Fruit fly (Drosophila melanogaster) whole organism, adult: ENCODE data around the gene Polr2A.

Experiments used
- CG11617 ChIP-seq: fragments of 200-800 bp; sonication (Bioruptor generic); optimal IDR thresholded peaks from 2 replicates; lab custom pipeline; 2017; ENCODE audit warnings: mild to moderate bottlenecking, missing biosample characterization, missing genetic modification reagents, missing genetic modification characterization
- CG12768 ChIP-seq: fragments of 200-800 bp; sonication (Bioruptor generic); optimal IDR thresholded peaks from 2 replicates; lab custom pipeline; 2017; ENCODE audit warnings: missing biosample characterization, missing genetic modification characterization, mild to moderate bottlenecking, moderate library complexity, missing genetic modification reagents
- CG14711 ChIP-seq: fragments of 200-800 bp; sonication (Bioruptor generic); optimal IDR thresholded peaks from 2 replicates; lab custom pipeline; 2018; ENCODE audit warnings: missing biosample characterization, mild to moderate bottlenecking, missing genetic modification characterization, moderate library complexity
- CG1620 ChIP-seq: fragments of 200-800 bp; sonication (Bioruptor generic); optimal IDR thresholded peaks from 2 replicates; lab custom pipeline; 2016; ENCODE audit warnings: missing biosample characterization, missing genetic modification characterization
- CG33017 ChIP-seq: fragments of 200-800 bp; sonication (Bioruptor generic); optimal IDR thresholded peaks from 2 replicates; lab custom pipeline; 2018; ENCODE audit warnings: missing biosample characterization, mild to moderate bottlenecking, missing genetic modification characterization, moderate library complexity
- CG5204 ChIP-seq: fragments of 200-800 bp; sonication (Bioruptor generic); optimal IDR thresholded peaks from 2 replicates; lab custom pipeline; 2016; ENCODE audit warnings: missing biosample characterization, missing genetic modification characterization
- CG7045 ChIP-seq: fragments of 200-800 bp; sonication (Bioruptor generic); optimal IDR thresholded peaks from 2 replicates; lab custom pipeline; 2017; ENCODE audit warnings: missing biosample characterization, mild to moderate bottlenecking, missing genetic modification characterization
- CG7101 ChIP-seq: fragments of 200-800 bp; sonication (Bioruptor generic); optimal IDR thresholded peaks from 2 replicates; lab custom pipeline; 2018; ENCODE audit warnings: missing biosample characterization, mild to moderate bottlenecking, missing genetic modification characterization, moderate library complexity
- Clk ChIP-seq: fragments of 200-800 bp; sonication (Bioruptor generic); optimal IDR thresholded peaks from 2 replicates; lab custom pipeline; 2017; ENCODE audit warnings: missing biosample characterization, missing genetic modification characterization
- Crg-1 ChIP-seq: fragments of 200-800 bp; sonication (Bioruptor generic); optimal IDR thresholded peaks from 2 replicates; lab custom pipeline; 2016; ENCODE audit warnings: missing biosample characterization, missing genetic modification characterization
- Hr96 ChIP-seq: fragments of 200-800 bp; sonication (Bioruptor generic); optimal IDR thresholded peaks from 2 replicates; lab custom pipeline; 2016; ENCODE audit warnings: missing biosample characterization, missing genetic modification characterization
- Mnt ChIP-seq: fragments of 200-800 bp; sonication (Bioruptor generic); optimal IDR thresholded peaks from 2 replicates; lab custom pipeline; 2016; ENCODE audit warnings: missing biosample characterization, mild to moderate bottlenecking, missing genetic modification characterization
- bab1 ChIP-seq: fragments of 200-800 bp; sonication (Bioruptor generic); optimal IDR thresholded peaks from 3 replicates; lab custom pipeline; 2019; ENCODE audit warnings: missing biosample characterization, mild to moderate bottlenecking, missing genetic modification characterization, moderate library complexity
- cic ChIP-seq: fragments of 200-800 bp; sonication (Bioruptor generic); optimal IDR thresholded peaks from 2 replicates; lab custom pipeline; 2017; ENCODE audit warnings: missing biosample characterization, mild to moderate bottlenecking, missing genetic modification characterization, moderate library complexity
- cnc ChIP-seq, 2 experiments: fragments of >200 bp; optimal IDR thresholded peaks; 2 replicates each; lab custom pipeline; 2017
- kay ChIP-seq: fragments of 200-800 bp; sonication (Bioruptor generic); peaks from one replicate; lab custom pipeline; 2016; ENCODE audit warnings: missing biosample characterization, missing genetic modification characterization, borderline replicate concordance
- ovo ChIP-seq: fragments of 200-800 bp; sonication (Bioruptor generic); optimal IDR thresholded peaks from 2 replicates; lab custom pipeline; 2016; ENCODE audit warnings: missing biosample characterization, missing genetic modification characterization
- pad ChIP-seq: fragments of 200-800 bp; sonication (Bioruptor generic); optimal IDR thresholded peaks from 3 replicates; lab custom pipeline; 2017; ENCODE audit warnings: missing biosample characterization, missing genetic modification characterization, mild to moderate bottlenecking, moderate library complexity, missing genetic modification reagents
- tj ChIP-seq: fragments of 200-800 bp; sonication (Bioruptor generic); optimal IDR thresholded peaks from 3 replicates; lab custom pipeline; 2017; ENCODE audit warnings: missing biosample characterization, mild to moderate bottlenecking, missing genetic modification characterization, moderate library complexity
- toe ChIP-seq: fragments of 200-800 bp; sonication (Bioruptor generic); optimal IDR thresholded peaks from 2 replicates; lab custom pipeline; 2016; ENCODE audit warnings: missing biosample characterization, missing genetic modification characterization

The Polr2A gene

DNA sequence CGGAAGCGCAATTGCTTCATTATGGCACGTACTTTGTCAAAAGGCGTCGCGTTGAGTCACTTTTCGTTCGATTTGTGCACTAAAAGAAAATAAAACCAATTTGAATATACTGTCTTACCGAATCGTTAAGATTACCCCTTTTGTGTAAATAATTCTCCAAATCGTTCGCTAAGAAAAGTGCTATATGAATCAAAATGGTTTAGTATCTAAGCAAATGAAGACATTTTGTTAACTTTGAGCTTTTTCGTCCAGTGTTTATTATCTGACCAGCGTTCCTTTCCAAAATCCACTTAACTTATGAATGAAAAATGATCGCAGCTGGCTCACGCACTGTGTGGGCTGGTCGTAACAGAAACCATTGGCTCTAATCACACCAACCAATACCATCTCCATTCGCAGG lies 20.0 kb downstream of the Polr2A start:
- TF ChIP-seq CG7045 (GFP tag; lab: Kevin White, UChicago) (no peak), cic (GFP tag; lab: Kevin White, UChicago) (no peak), CG7101 (peak; percentile 73), CG11617 (GFP tag; lab: Kevin White, UChicago) (peak; percentile 46), bab1 (GFP tag; lab: Kevin White, UChicago) (peak; percentile 87), toe (GFP tag; lab: Kevin White, UChicago) (no peak), cnc (optimal IDR thresholded peaks at IDR 0.05; lab: Kevin White, UChicago) (no peak)

DNA sequence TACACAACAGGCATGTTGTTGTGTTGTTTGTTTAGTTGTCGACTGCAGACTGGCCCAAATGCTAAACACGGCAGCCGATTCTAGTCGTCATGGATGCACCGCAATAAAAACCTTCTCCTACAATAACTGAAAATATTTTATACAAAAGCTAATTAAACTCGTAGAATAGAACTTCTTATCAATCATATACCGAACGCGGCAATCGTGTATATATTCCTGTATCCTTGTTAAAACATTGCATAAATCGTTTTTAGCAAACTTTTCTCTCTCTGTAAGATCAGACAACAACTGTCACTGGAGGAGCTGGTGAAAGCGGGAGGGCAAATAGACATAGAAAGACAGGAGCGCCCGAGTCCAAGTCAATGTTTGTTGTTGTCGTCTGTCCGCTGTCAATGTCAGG lies 21.4 kb downstream of the Polr2A start:
- TF ChIP-seq kay (GFP tag; lab: Kevin White, UChicago) (no peak), CG12768 (GFP tag; lab: Kevin White, UChicago) (no peak), tj (GFP tag; lab: Kevin White, UChicago) (no peak), Hr96 (GFP tag; lab: Kevin White, UChicago) (no peak), CG7101 (no peak), CG1620 (GFP tag; lab: Kevin White, UChicago) (no peak)

DNA sequence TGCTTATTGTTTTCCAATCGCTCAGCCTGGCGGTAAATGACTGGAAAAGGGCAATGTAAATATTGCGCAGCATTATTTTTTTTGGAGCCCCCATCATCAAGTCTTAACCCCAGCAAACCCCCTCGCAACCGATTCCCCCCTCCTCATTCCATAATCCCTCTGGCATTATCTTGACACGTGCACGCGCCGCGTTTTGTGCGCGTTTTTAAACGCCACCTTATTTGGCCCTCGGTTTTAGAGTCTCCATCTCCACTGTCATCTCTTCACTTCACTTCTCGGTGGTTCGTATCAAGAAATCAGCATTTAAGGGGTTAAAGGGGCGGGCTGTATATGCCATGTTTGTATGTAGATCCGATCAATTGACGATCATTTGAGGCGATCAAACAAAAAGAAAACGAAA lies 23.2 kb downstream of the Polr2A start:
- TF ChIP-seq CG12768 (GFP tag; lab: Kevin White, UChicago) (no peak), CG33017 (tag; lab: Kevin White, UChicago) (no peak), cnc (optimal IDR thresholded peaks at IDR 0.05; lab: Kevin White, UChicago) (no peak), CG7045 (GFP tag; lab: Kevin White, UChicago) (no peak), kay (GFP tag; lab: Kevin White, UChicago) (no peak), cic (GFP tag; lab: Kevin White, UChicago) (no peak), CG1620 (GFP tag; lab: Kevin White, UChicago) (no peak), CG14711 (tag; lab: Kevin White, UChicago) (no peak)

DNA sequence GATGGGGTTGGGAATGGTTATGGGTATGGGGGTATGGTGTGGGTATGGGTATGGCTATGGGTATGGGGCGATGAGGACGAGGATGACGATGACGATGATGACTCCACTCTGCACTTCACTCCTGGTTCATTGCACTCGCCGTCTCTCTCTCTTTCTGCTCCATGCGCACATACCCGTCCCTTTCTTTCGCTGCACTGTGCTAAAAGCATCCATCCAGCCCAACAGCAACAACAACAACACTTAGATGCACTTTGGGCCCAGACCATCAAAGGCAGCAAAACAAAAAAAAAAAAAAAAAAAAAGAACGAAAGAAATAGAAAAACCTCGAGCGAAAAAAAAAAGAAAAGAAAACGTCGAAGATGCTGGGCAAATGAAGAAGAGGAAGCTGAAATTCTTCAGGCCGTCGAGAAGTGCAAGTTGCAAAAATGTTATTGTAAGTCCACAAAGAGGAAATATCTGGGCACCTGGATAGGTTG lies 25.1 kb downstream of the Polr2A start:
- TF ChIP-seq Crg-1 (GFP tag; lab: Kevin White, UChicago) (no peak), kay (GFP tag; lab: Kevin White, UChicago) (no peak), bab1 (GFP tag; lab: Kevin White, UChicago) (no peak), CG7045 (GFP tag; lab: Kevin White, UChicago) (no peak), Mnt (GFP tag; lab: Kevin White, UChicago) (no peak), CG5204 (GFP tag; lab: Kevin White, UChicago) (no peak), cic (GFP tag; lab: Kevin White, UChicago) (no peak), CG11617 (GFP tag; lab: Kevin White, UChicago) (no peak), CG33017 (tag; lab: Kevin White, UChicago) (no peak), ovo (GFP tag; lab: Kevin White, UChicago) (no peak), pad (GFP tag; lab: Kevin White, UChicago) (no peak), cnc (optimal IDR thresholded peaks at IDR 0.05; lab: Kevin White, UChicago) (no peak), CG1620 (GFP tag; lab: Kevin White, UChicago) (no peak), toe (GFP tag; lab: Kevin White, UChicago) (no peak), tj (GFP tag; lab: Kevin White, UChicago) (no peak), CG14711 (tag; lab: Kevin White, UChicago) (no peak)

DNA sequence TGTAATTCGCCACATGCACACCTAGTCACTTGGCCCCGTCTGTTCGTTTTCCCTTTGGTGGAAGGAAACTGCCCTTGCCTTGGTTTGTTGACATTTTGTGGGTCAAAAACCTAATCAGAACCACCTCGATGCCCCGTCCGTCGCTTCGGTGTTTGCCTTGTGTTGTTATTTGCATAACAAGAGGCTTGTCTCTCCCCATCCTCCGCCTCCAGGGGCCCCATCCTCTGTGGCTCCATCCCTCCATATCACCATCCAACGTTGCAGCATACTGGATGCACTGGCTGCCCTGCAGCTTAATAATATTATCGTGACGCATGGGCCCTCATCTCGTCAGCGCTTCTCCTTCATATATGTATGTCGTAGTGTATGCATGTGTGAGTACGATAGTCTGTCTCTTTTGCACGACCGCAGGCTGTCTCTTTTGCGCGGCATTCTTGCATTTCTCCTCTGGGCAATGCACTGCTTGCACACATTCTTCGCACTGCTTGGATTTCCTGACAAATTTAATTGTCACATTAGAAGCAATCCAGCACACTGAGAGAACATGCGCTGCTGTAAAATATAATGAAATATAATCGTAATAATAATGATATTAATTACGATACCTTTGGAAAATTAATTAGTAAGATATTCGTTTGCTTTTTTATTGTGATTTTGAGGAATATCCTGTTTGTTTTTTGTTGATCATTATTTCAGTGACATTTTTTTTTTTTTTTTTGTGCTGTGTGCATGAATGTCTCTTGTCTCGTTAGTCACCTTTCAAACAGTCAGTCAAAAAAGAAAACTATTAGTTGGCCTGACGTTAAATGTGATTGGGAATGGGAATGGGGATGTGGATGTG lies 25.8 kb downstream of the Polr2A start:
- TF ChIP-seq CG12768 (GFP tag; lab: Kevin White, UChicago) (no peak), CG14711 (tag; lab: Kevin White, UChicago) (no peak), CG11617 (GFP tag; lab: Kevin White, UChicago) (no peak), toe (GFP tag; lab: Kevin White, UChicago) (no peak), cnc (optimal IDR thresholded peaks at IDR 0.05; lab: Kevin White, UChicago) (no peak), CG7045 (GFP tag; lab: Kevin White, UChicago) (no peak), Mnt (GFP tag; lab: Kevin White, UChicago) (no peak), CG1620 (GFP tag; lab: Kevin White, UChicago) (no peak), Crg-1 (GFP tag; lab: Kevin White, UChicago) (no peak)

DNA sequence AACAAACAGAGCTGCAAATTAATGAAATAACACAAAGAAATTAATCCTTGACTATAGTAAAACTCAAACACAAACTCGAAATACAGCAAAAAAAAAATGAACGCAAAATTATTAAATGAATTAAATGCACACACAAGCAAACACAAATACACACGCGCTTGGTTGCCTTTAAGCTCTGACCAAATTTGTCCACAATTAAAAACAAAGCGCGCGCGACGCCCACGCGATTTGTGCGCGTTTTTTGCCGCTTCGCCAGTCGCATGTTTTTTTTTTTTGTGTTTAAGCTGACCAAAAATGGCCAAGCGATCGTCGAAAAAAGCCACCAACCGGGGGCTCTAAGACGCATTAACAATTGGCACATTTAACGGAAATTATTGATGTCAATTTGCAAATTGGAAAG lies 26.8 kb downstream of the Polr2A start:
- TF ChIP-seq CG12768 (GFP tag; lab: Kevin White, UChicago) (no peak), CG7101 (no peak), CG1620 (GFP tag; lab: Kevin White, UChicago) (no peak), Clk (GFP tag; lab: Kevin White, UChicago) (no peak), kay (GFP tag; lab: Kevin White, UChicago) (no peak), pad (GFP tag; lab: Kevin White, UChicago) (no peak), CG5204 (GFP tag; lab: Kevin White, UChicago) (no peak), CG7045 (GFP tag; lab: Kevin White, UChicago) (no peak), CG14711 (tag; lab: Kevin White, UChicago) (no peak), tj (GFP tag; lab: Kevin White, UChicago) (no peak)
